Fruit fly (Drosophila melanogaster) whole organism, embryonic: ENCODE data around the gene geko.

Experiments
- Bgb ChIP-seq: fragments of 200-800 bp; sonication (Bioruptor generic); IDR thresholded peaks from 2 replicates; pipeline ENCODE4 v1.3.6; 2022; ENCODE audit warnings: missing biosample characterization, missing genetic modification characterization; ENCODE audit not compliant: partially characterized antibody
- CG10366 ChIP-seq: fragments of 200-800 bp; sonication (Bioruptor generic); IDR thresholded peaks from 2 replicates; pipeline ENCODE4 v1.3.6; 2022; ENCODE audit warnings: missing biosample characterization, missing genetic modification characterization
- CG11456 ChIP-seq: fragments of 200-800 bp; sonication (Bioruptor generic); IDR thresholded peaks from 3 replicates; pipeline ENCODE4 v1.3.6; 2022; ENCODE audit warnings: missing biosample characterization, missing genetic modification characterization
- CG12104 ChIP-seq: fragments of 200-800 bp; sonication (Bioruptor generic); optimal IDR thresholded peaks from 3 replicates; lab custom pipeline; 2016; ENCODE audit warnings: missing biosample characterization, missing genetic modification characterization
- CG12659 ChIP-seq: fragments of 200-800 bp; sonication (Bioruptor generic); optimal IDR thresholded peaks from 3 replicates; lab custom pipeline; 2017; ENCODE audit warnings: mild to moderate bottlenecking, missing biosample characterization, missing genetic modification reagents, missing genetic modification characterization
- CG13123 ChIP-seq: fragments of 200-800 bp; sonication (Bioruptor generic); optimal IDR thresholded peaks from 2 replicates; lab custom pipeline; 2016; ENCODE audit warnings: missing biosample characterization, missing genetic modification characterization
- CG14014 ChIP-seq: fragments of 200-800 bp; sonication (Bioruptor generic); IDR thresholded peaks from 2 replicates; pipeline ENCODE4 v1.3.6; 2022; ENCODE audit warnings: missing biosample characterization, missing genetic modification characterization
- CG14860 ChIP-seq: fragments of 200-800 bp; sonication (Bioruptor generic); IDR thresholded peaks from 3 replicates; pipeline ENCODE4 v1.3.6; 2022; ENCODE audit warnings: missing biosample characterization, missing genetic modification characterization; ENCODE audit not compliant: partially characterized antibody
- CG1529 ChIP-seq: fragments of 200-800 bp; sonication (Bioruptor generic); optimal IDR thresholded peaks from 3 replicates; lab custom pipeline; 2018; ENCODE audit warnings: missing biosample characterization, missing genetic modification characterization
- CG15479 ChIP-seq: fragments of 200-800 bp; sonication (Bioruptor generic); optimal IDR thresholded peaks from 3 replicates; lab custom pipeline; 2019; ENCODE audit warnings: missing biosample characterization, mild to moderate bottlenecking, missing genetic modification characterization, moderate library complexity
- CG17385 ChIP-seq: fragments of 200-800 bp; sonication (Bioruptor generic); optimal IDR thresholded peaks from 3 replicates; lab custom pipeline; 2018; ENCODE audit warnings: missing biosample characterization, mild to moderate bottlenecking, missing genetic modification characterization
- CG2116 ChIP-seq: fragments of 200-800 bp; sonication (Bioruptor generic); optimal IDR thresholded peaks from 3 replicates; lab custom pipeline; 2018; ENCODE audit warnings: missing biosample characterization, mild to moderate bottlenecking, missing genetic modification characterization
- CG30431 ChIP-seq: fragments of 200-800 bp; sonication (Bioruptor generic); optimal IDR thresholded peaks from 2 replicates; lab custom pipeline; 2017; ENCODE audit warnings: missing biosample characterization, missing genetic modification characterization
- CG3995 ChIP-seq: fragments of 200-800 bp; sonication (Bioruptor generic); optimal IDR thresholded peaks from 3 replicates; lab custom pipeline; 2016; ENCODE audit warnings: missing biosample characterization, missing genetic modification characterization
- CG5180 ChIP-seq: fragments of 200-800 bp; sonication (Bioruptor generic); optimal IDR thresholded peaks from 3 replicates; lab custom pipeline; 2017; ENCODE audit warnings: missing biosample characterization, missing genetic modification characterization, mild to moderate bottlenecking, moderate library complexity, missing genetic modification reagents
- CG7357 ChIP-seq: fragments of 200-800 bp; sonication (Bioruptor generic); IDR thresholded peaks from 3 replicates; pipeline ENCODE4 v1.3.6; 2022; ENCODE audit warnings: missing biosample characterization, missing genetic modification characterization
- CG7928 ChIP-seq: fragments of 200-800 bp; sonication (Bioruptor generic); optimal IDR thresholded peaks from 2 replicates; lab custom pipeline; 2017; ENCODE audit warnings: missing biosample characterization, mild to moderate bottlenecking, missing genetic modification characterization
- CTCF ChIP-seq: fragments of 200-800 bp; sonication (Bioruptor generic); optimal IDR thresholded peaks from 2 replicates; lab custom pipeline; 2017; ENCODE audit warnings: missing biosample characterization, mild to moderate bottlenecking, missing genetic modification characterization, moderate library complexity
- D19A ChIP-seq: fragments of 200-800 bp; optimal IDR thresholded peaks from 3 replicates; lab custom pipeline; 2019; ENCODE audit warnings: missing biosample characterization, mild to moderate bottlenecking, missing genetic modification characterization, moderate library complexity
- Drgx ChIP-seq: fragments of 200-800 bp; sonication (Bioruptor generic); IDR thresholded peaks from 2 replicates; pipeline ENCODE4 v1.3.6; 2022; ENCODE audit warnings: missing biosample characterization, missing genetic modification characterization
- H15 ChIP-seq: fragments of 200-800 bp; sonication (Bioruptor generic); IDR thresholded peaks from 3 replicates; pipeline ENCODE4 v1.3.6; 2022; ENCODE audit warnings: missing biosample characterization, missing genetic modification characterization
- Hey ChIP-seq: fragments of 200-800 bp; sonication (Bioruptor generic); optimal IDR thresholded peaks from 3 replicates; lab custom pipeline; 2018; ENCODE audit warnings: missing biosample characterization, mild to moderate bottlenecking, missing genetic modification characterization
- Hmr ChIP-seq: fragments of 200-800 bp; sonication (Bioruptor generic); optimal IDR thresholded peaks from 3 replicates; lab custom pipeline; 2017; ENCODE audit warnings: mild to moderate bottlenecking, missing biosample characterization, missing genetic modification reagents, missing genetic modification characterization
- Lim3 ChIP-seq: fragments of 200-800 bp; sonication (Bioruptor generic); IDR thresholded peaks from 2 replicates; pipeline ENCODE4 v1.3.6; 2022; ENCODE audit warnings: missing biosample characterization, missing genetic modification characterization
- NFAT ChIP-seq: fragments of 200-800 bp; sonication (Bioruptor generic); IDR thresholded peaks from 2 replicates; pipeline ENCODE4 v1.3.6; 2022; ENCODE audit warnings: missing biosample characterization, missing genetic modification characterization
- Ravus ChIP-seq: fragments of 200-800 bp; sonication (Bioruptor generic); IDR thresholded peaks from 2 replicates; pipeline ENCODE4 v1.3.6; 2022; ENCODE audit warnings: missing biosample characterization, missing genetic modification characterization
- Six4 ChIP-seq: fragments of 200-800 bp; sonication (Bioruptor generic); optimal IDR thresholded peaks from 2 replicates; lab custom pipeline; 2016; ENCODE audit warnings: missing biosample characterization, missing genetic modification characterization
- Sox102F ChIP-seq: fragments of 200-800 bp; sonication (Bioruptor generic); optimal IDR thresholded peaks from 2 replicates; lab custom pipeline; 2018; ENCODE audit warnings: missing biosample characterization, mild to moderate bottlenecking, missing genetic modification characterization, moderate library complexity
- Stat92E ChIP-seq, 3 experiments: fragments of >200 bp in 2 of 3; fragments of 200-800 bp in 1 of 3; sonication (Bioruptor generic) in 1 of 3; optimal IDR thresholded peaks; 2 replicates each; lab custom pipeline; 2017 to 2019; ENCODE audit warnings: missing biosample characterization in 3 of 3, missing genetic modification characterization in 3 of 3, mild to moderate bottlenecking in 1 of 3, moderate library complexity in 1 of 3
- bowl ChIP-seq: fragments of 200-800 bp; sonication (Bioruptor generic); IDR thresholded peaks from 2 replicates; pipeline ENCODE4 v1.3.6; 2022; ENCODE audit warnings: missing biosample characterization, missing genetic modification characterization
- danr ChIP-seq: fragments of 200-800 bp; sonication (Bioruptor generic); IDR thresholded peaks from 2 replicates; pipeline ENCODE4 v1.3.6; 2022; ENCODE audit warnings: missing biosample characterization, missing genetic modification characterization
- dysf ChIP-seq: fragments of 200-800 bp; sonication (Bioruptor generic); IDR thresholded peaks from 3 replicates; pipeline ENCODE4 v1.3.6; 2022; ENCODE audit warnings: missing biosample characterization, missing genetic modification characterization
- gfzf ChIP-seq: fragments of 200-800 bp; sonication (Bioruptor generic); optimal IDR thresholded peaks from 2 replicates; lab custom pipeline; 2016; ENCODE audit warnings: missing biosample characterization, mild to moderate bottlenecking, missing genetic modification characterization, moderate library complexity
- hbn ChIP-seq: fragments of 200-800 bp; sonication (Bioruptor generic); IDR thresholded peaks from 2 replicates; pipeline ENCODE4 v1.3.6; 2022; ENCODE audit warnings: missing biosample characterization, missing genetic modification characterization; ENCODE audit not compliant: partially characterized antibody
- hkb ChIP-seq, 2 experiments: fragments of 200-800 bp in 1 of 2; fragments of >200 bp in 1 of 2; sonication (Bioruptor generic) in 1 of 2; IDR thresholded peaks in 1 of 2; optimal IDR thresholded peaks in 1 of 2; 2 replicates each; pipeline versions ENCODE4 v1.3.6 to Lab custom; 2017 to 2022; ENCODE audit warnings: missing biosample characterization in 1 of 2, missing genetic modification characterization in 1 of 2
- insv ChIP-seq, 2 experiments: fragments of 200-800 bp; sonication (Bioruptor generic); optimal IDR thresholded peaks; 3 replicates each; lab custom pipeline; 2016 to 2018; ENCODE audit warnings: missing biosample characterization in 2 of 2, missing genetic modification characterization in 2 of 2
- lab ChIP-seq: fragments of 200-800 bp; sonication (Bioruptor generic); optimal IDR thresholded peaks from 3 replicates; lab custom pipeline; 2017; ENCODE audit warnings: missing biosample characterization, missing genetic modification characterization, mild to moderate bottlenecking, moderate library complexity, missing genetic modification reagents
- lola ChIP-seq, 3 experiments: fragments of >200 bp in 2 of 3; fragments of 200-800 bp in 1 of 3; sonication (Bioruptor generic) in 1 of 3; optimal IDR thresholded peaks; 2 replicates each; lab custom pipeline; 2017 to 2019; ENCODE audit warnings: missing biosample characterization in 3 of 3, missing genetic modification characterization in 3 of 3, mild to moderate bottlenecking in 1 of 3, moderate library complexity in 1 of 3
- pan ChIP-seq, 4 experiments: fragments of >200 bp in 3 of 4; fragments of 200-800 bp in 1 of 4; sonication (Bioruptor generic) in 1 of 4; optimal IDR thresholded peaks in 3 of 4; IDR thresholded peaks in 1 of 4; 2 replicates each; pipeline versions ENCODE4 v1.3.6 to Lab custom; 2017 to 2022; ENCODE audit warnings: missing biosample characterization in 2 of 4, missing genetic modification characterization in 2 of 4, mixed read lengths in 1 of 4
- pnt ChIP-seq: fragments of 200-800 bp; sonication (Bioruptor generic); optimal IDR thresholded peaks from 3 replicates; lab custom pipeline; 2016; ENCODE audit warnings: missing biosample characterization, missing genetic modification characterization
- ranshi ChIP-seq: fragments of 200-800 bp; sonication (Bioruptor generic); IDR thresholded peaks from 2 replicates; pipeline ENCODE4 v1.3.6; 2022; ENCODE audit warnings: missing biosample characterization, missing genetic modification characterization
- sens-2 ChIP-seq: fragments of 200-800 bp; sonication (Bioruptor generic); IDR thresholded peaks from 2 replicates; pipeline ENCODE4 v1.3.6; 2022; ENCODE audit warnings: missing biosample characterization, missing genetic modification characterization
- tup ChIP-seq: fragments of 200-800 bp; sonication (Bioruptor generic); optimal IDR thresholded peaks from 2 replicates; lab custom pipeline; 2016; ENCODE audit warnings: missing biosample characterization, mild to moderate bottlenecking, missing genetic modification characterization, moderate library complexity
- twi ChIP-seq: fragments of 200-800 bp; optimal IDR thresholded peaks from 2 replicates; lab custom pipeline; 2019; ENCODE audit warnings: missing biosample characterization, mild to moderate bottlenecking, missing genetic modification characterization, moderate library complexity
- usp ChIP-seq: fragments of >200 bp; optimal IDR thresholded peaks from 2 replicates; lab custom pipeline; 2017; ENCODE audit warnings: missing biosample characterization, missing genetic modification characterization
- vnd ChIP-seq: fragments of 200-800 bp; sonication (Bioruptor generic); IDR thresholded peaks from 3 replicates; pipeline ENCODE4 v1.3.6; 2022; ENCODE audit warnings: missing biosample characterization, missing genetic modification characterization; ENCODE audit not compliant: partially characterized antibody
- z ChIP-seq: fragments of 200-800 bp; sonication (Bioruptor generic); IDR thresholded peaks from 3 replicates; pipeline ENCODE4 v1.3.6; 2022; ENCODE audit warnings: missing biosample characterization, missing genetic modification characterization

The geko gene

dm6 chr3L:18114038-18114926, 24.9 kb upstream of the geko start (continued):
- TF ChIP-seq Sox102F (GFP tag; lab: Kevin White, UChicago) = peak; percentile 76
- TF ChIP-seq insv (GFP tag; optimal IDR thresholded peaks at IDR 0.05; lab: Kevin White, UChicago) = no peak
- TF ChIP-seq CTCF = peak; percentile 96
- TF ChIP-seq z (GFP tag; lab: Robert Waterston, UW) = no peak
- peak; percentile 57 for TF ChIP-seq D19A (tag; lab: Kevin White, UChicago)
- TF ChIP-seq Drgx (GFP tag; lab: Robert Waterston, UW) = peak; percentile 13; the same call in 1 of the 2 replicates
- no peak for TF ChIP-seq Hey
- TF ChIP-seq usp (GFP tag; lab: Kevin White, UChicago) = no peak
- no peak for TF ChIP-seq CG3995 (GFP tag; lab: Kevin White, UChicago)
- TF ChIP-seq CG5180 (GFP tag; lab: Kevin White, UChicago) = peak; percentile 43
- no peak for TF ChIP-seq gfzf (GFP tag; lab: Kevin White, UChicago)
- no peak for TF ChIP-seq CG7928 (GFP tag; lab: Kevin White, UChicago)
- TF ChIP-seq twi (tag; lab: Kevin White, UChicago) = no peak
- TF ChIP-seq lab (GFP tag; lab: Kevin White, UChicago) = peak; percentile 84
- peak; percentile 25 for TF ChIP-seq CG17385 (GFP tag; lab: Kevin White, UChicago)
- TF ChIP-seq CG7357 = no peak
- no peak; the same call in 1 of the 2 replicates for TF ChIP-seq CG10366 (GFP tag; lab: Robert Waterston, UW)
- no peak for TF ChIP-seq tup (GFP tag; lab: Kevin White, UChicago)
- peak; percentile 58; the same call in 1 of the 2 replicates for TF ChIP-seq CG14014
- TF ChIP-seq bowl (GFP tag; lab: Robert Waterston, UW) = peak; percentile 48; the same call in 1 of the 2 replicates
- no peak for TF ChIP-seq CG11456 (GFP tag; lab: Robert Waterston, UW)
- TF ChIP-seq Hmr (GFP tag; lab: Kevin White, UChicago) = peak; percentile 65
- peak; percentile 37; the same call in 1 of the 2 replicates for TF ChIP-seq NFAT (GFP tag; lab: Robert Waterston, UW)
- TF ChIP-seq H15 (GFP tag; lab: Robert Waterston, UW) = peak; percentile 70
- TF ChIP-seq Bgb (GFP tag; lab: Robert Waterston, UW) = peak; percentile 44; the same call in 1 of the 2 replicates
- peak; percentile 20 for TF ChIP-seq CG2116 (GFP tag; lab: Kevin White, UChicago)
- no peak for TF ChIP-seq danr (GFP tag; lab: Robert Waterston, UW)
- no peak for TF ChIP-seq pan (optimal IDR thresholded peaks at IDR 0.05; lab: Kevin White, UChicago)
- TF ChIP-seq pan (GFP tag; optimal IDR thresholded peaks at IDR 0.05 in 1 of 2, IDR thresholded peaks at IDR 0.05 in 1 of 2) = no peak
- TF ChIP-seq sens-2 (GFP tag; lab: Robert Waterston, UW) = no peak
- no peak for TF ChIP-seq CG13123 (GFP tag; lab: Kevin White, UChicago)
- TF ChIP-seq pnt (GFP tag; lab: Kevin White, UChicago) = no peak
- no peak for TF ChIP-seq hbn
- TF ChIP-seq CG30431 (GFP tag; lab: Kevin White, UChicago) = no peak
- TF ChIP-seq vnd (GFP tag; lab: Robert Waterston, UW) = no peak
- peak in 1 of 3 experiments; percentile 10 for TF ChIP-seq lola (GFP tag; optimal IDR thresholded peaks at IDR 0.05; lab: Kevin White, UChicago)
- no peak for TF ChIP-seq CG12104 (GFP tag; lab: Kevin White, UChicago)
- TF ChIP-seq CG1529 = peak; percentile 53
- no peak for TF ChIP-seq Six4
- TF ChIP-seq Ravus = no peak
- no peak for TF ChIP-seq Lim3 (GFP tag; lab: Robert Waterston, UW)
- no peak for TF ChIP-seq Stat92E (GFP tag; optimal IDR thresholded peaks at IDR 0.05; lab: Kevin White, UChicago)
- TF ChIP-seq CG14860 (GFP tag; lab: Robert Waterston, UW) = no peak
- TF ChIP-seq dysf (GFP tag; lab: Robert Waterston, UW) = peak; percentile 67
- TF ChIP-seq ranshi = peak; percentile 9; the same call in 1 of the 2 replicates
- no peak for TF ChIP-seq CG15479 (GFP tag; lab: Kevin White, UChicago)
- TF ChIP-seq hkb (optimal IDR thresholded peaks at IDR 0.05; lab: Kevin White, UChicago) = no peak
- peak; percentile 53; the same call in 1 of the 2 replicates for TF ChIP-seq hkb (GFP tag; IDR thresholded peaks at IDR 0.05; lab: Robert Waterston, UW)
- peak; percentile 20 for TF ChIP-seq CG12659
